Worm (Caenorhabditis elegans): ENCODE results near the gene sdn-1.
A peak's percentile ranks its signal among the peaks of the same experiment; 100 is the strongest.

sdn-1 gene

DNA sequence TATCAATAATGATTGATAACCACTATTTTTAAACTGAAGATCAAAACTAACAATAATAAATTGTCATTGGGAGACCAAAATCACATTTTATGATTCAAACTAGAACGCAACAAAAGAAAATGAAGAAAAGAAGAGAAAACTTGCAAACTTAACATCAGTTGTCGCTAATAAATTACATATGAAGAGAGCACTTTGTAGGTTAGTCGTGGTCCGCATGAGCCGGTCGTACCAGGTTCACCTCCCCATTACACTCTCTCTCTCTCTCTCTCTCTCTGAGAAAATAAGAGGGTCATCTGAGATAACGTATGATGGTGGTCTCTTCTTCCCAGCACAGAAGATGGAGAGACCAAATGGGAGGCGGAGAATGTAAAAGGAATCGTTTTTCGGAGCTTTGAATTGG lies 36.0 kb upstream of the sdn-1 start:
- TF ChIP-seq elt-2 (tag; optimal IDR thresholded peaks at IDR 0.05) (no peak), pha-4 (tag; optimal IDR thresholded peaks at IDR 0.05) (no peak), elt-1 (tag; optimal IDR thresholded peaks at IDR 0.05) (no peak), nhr-11 (tag; optimal IDR thresholded peaks at IDR 0.05) (no peak), hmg-11 (tag; optimal IDR thresholded peaks at IDR 0.05) (no peak)

DNA sequence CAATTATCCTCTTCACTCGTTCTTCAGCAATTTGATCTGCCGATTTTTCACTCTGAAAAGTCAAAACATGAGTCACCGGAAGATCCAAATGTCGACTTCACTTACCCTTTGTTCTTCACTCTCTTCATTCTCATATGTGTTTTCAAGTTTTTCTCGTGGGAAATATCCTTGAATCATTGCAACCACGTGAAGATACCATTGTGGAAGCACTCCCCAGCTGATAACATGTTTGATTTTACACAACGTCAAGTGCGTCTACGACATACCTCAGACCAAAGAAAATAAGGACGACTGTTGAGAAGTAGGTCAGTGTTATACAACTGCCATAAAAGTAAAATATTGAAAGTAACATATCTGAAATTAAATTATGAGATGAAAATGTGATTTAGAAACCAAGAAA lies 35.3 kb upstream of the sdn-1 start, which contains the start of gene M79.2:
TSS of gene M79.2 (minus strand) at position 354 of the 400 bp plus-strand sequence.
- TF ChIP-seq eor-1 (tag; optimal IDR thresholded peaks at IDR 0.05) (no peak), pqm-1 (tag; optimal IDR thresholded peaks at IDR 0.05) (peak; percentile 35), ceh-16 (tag; optimal IDR thresholded peaks at IDR 0.05) (no peak), elt-2 (tag; optimal IDR thresholded peaks at IDR 0.05) (peak; percentile 35), ztf-11 (tag; optimal IDR thresholded peaks at IDR 0.05) (no peak), ZK546.5 (tag; optimal IDR thresholded peaks at IDR 0.05) (no peak), pha-4 (tag; optimal IDR thresholded peaks at IDR 0.05) (peak; percentile 33), lin-39 (tag; optimal IDR thresholded peaks at IDR 0.05) (no peak)

DNA sequence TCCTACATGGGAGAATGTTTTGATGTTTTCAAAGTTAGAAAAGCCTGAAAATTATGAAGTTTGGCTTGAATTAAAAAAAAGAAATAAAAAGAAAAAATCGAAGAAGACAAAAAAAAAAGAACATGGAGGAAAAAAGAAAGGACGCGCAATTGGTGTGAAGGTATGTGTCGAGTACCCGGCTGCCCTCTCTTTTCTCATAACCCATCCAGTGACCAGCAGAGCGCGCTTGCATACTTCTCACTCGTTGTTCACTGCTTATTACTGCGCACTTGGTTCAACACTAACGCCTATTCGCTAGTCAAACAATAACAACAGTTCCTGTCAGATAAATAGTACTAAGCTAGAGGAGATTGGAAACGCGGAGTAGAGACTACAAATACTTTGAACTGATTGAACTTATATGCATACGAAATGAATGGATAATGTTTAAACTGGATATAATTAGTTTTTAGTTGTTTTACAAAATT lies 31.1 kb upstream of the sdn-1 start, which contains the start of gene abl-1:
TSS of gene abl-1 (minus strand) at position 51 of the 467 bp plus-strand sequence.
- no peak for TF ChIP-seq tbx-2 (tag; optimal IDR thresholded peaks at IDR 0.05)
- TF ChIP-seq nhr-43 (tag; optimal IDR thresholded peaks at IDR 0.05; ENCODE audit: poor library complexity, severe bottlenecking): no peak
- TF ChIP-seq ceh-16 (tag; optimal IDR thresholded peaks at IDR 0.05): no peak
- no peak for TF ChIP-seq eor-1 (tag; optimal IDR thresholded peaks at IDR 0.05)
- no peak for TF ChIP-seq nhr-76 (tag; optimal IDR thresholded peaks at IDR 0.05)
- TF ChIP-seq elt-3 (tag; optimal IDR thresholded peaks at IDR 0.05): no peak
- TF ChIP-seq aly-2 (tag; optimal IDR thresholded peaks at IDR 0.05): no peak
- peak; percentile 19 for TF ChIP-seq hmg-11 (tag; optimal IDR thresholded peaks at IDR 0.05)
- TF ChIP-seq nhr-25 (tag; optimal IDR thresholded peaks at IDR 0.05): peak; percentile 45
- TF ChIP-seq elt-1 (tag; optimal IDR thresholded peaks at IDR 0.05): no peak
- no peak for TF ChIP-seq jun-1 (tag; optimal IDR thresholded peaks at IDR 0.05)
- no peak for TF ChIP-seq sea-2 (GFP tag; optimal IDR thresholded peaks at IDR 0.05)
- TF ChIP-seq lin-15B (tag; optimal IDR thresholded peaks at IDR 0.05): no peak
- TF ChIP-seq nhr-12 (tag; optimal IDR thresholded peaks at IDR 0.05): no peak
- no peak for TF ChIP-seq nhr-67 (tag; optimal IDR thresholded peaks at IDR 0.05)
- TF ChIP-seq ZK546.5 (tag; optimal IDR thresholded peaks at IDR 0.05): no peak
- no peak for TF ChIP-seq daf-12 (tag; optimal IDR thresholded peaks at IDR 0.05)
- no peak for TF ChIP-seq fos-1 (tag; optimal IDR thresholded peaks at IDR 0.05)
- peak; percentile 36 for TF ChIP-seq nfya-1 (tag; optimal IDR thresholded peaks at IDR 0.05; ENCODE audit: insufficient read depth)
- TF ChIP-seq mdl-1 (tag; optimal IDR thresholded peaks at IDR 0.05): no peak
- no peak for TF ChIP-seq fkh-10 (GFP tag; optimal IDR thresholded peaks at IDR 0.05)
- TF ChIP-seq lsy-12 (tag; optimal IDR thresholded peaks at IDR 0.05): no peak
- TF ChIP-seq egl-27 (tag; optimal IDR thresholded peaks at IDR 0.05): no peak
- TF ChIP-seq ceh-9 (tag; optimal IDR thresholded peaks at IDR 0.05): no peak
- TF ChIP-seq pqm-1 (tag; optimal IDR thresholded peaks at IDR 0.05): no peak
- no peak for TF ChIP-seq ceh-28 (tag; optimal IDR thresholded peaks at IDR 0.05)
- TF ChIP-seq nhr-11 (tag; optimal IDR thresholded peaks at IDR 0.05): no peak
- TF ChIP-seq zag-1 (tag; optimal IDR thresholded peaks at IDR 0.05): no peak
- TF ChIP-seq skn-1 (tag; optimal IDR thresholded peaks at IDR 0.05): no peak
- no peak for TF ChIP-seq snpc-4 (tag; optimal IDR thresholded peaks at IDR 0.05)
- no peak for TF ChIP-seq ztf-4 (tag; optimal IDR thresholded peaks at IDR 0.05)
- TF ChIP-seq ama-1 (optimal IDR thresholded peaks at IDR 0.05): no peak
- no peak for TF ChIP-seq nhr-237 (tag; optimal IDR thresholded peaks at IDR 0.05)
- no peak for TF ChIP-seq egl-5 (tag; optimal IDR thresholded peaks at IDR 0.05)
- TF ChIP-seq nhr-77 (tag; optimal IDR thresholded peaks at IDR 0.05): no peak
- TF ChIP-seq ceh-82 (tag; optimal IDR thresholded peaks at IDR 0.05): no peak
- TF ChIP-seq unc-39 (tag; optimal IDR thresholded peaks at IDR 0.05): no peak
- no peak for TF ChIP-seq ztf-11 (tag; optimal IDR thresholded peaks at IDR 0.05)
- no peak for TF ChIP-seq R02D3.7 (tag; optimal IDR thresholded peaks at IDR 0.05)
- TF ChIP-seq unc-62 (GFP tag; optimal IDR thresholded peaks at IDR 0.05): no peak
- no peak for TF ChIP-seq fkh-2 (tag; optimal IDR thresholded peaks at IDR 0.05)
- TF ChIP-seq elt-2 (tag; optimal IDR thresholded peaks at IDR 0.05): no peak
- no peak for TF ChIP-seq mml-1 (tag; optimal IDR thresholded peaks at IDR 0.05)
- TF ChIP-seq pha-4 (tag; optimal IDR thresholded peaks at IDR 0.05): peak; percentile 63
- TF ChIP-seq nhr-28 (tag; optimal IDR thresholded peaks at IDR 0.05): no peak
- peak; percentile 9 for TF ChIP-seq lin-39 (tag; optimal IDR thresholded peaks at IDR 0.05)
- TF ChIP-seq nhr-23 (tag; optimal IDR thresholded peaks at IDR 0.05): peak; percentile 17

All from whole organism, L3 larva.